Worm (Caenorhabditis elegans) whole organism, late embryonic: ENCODE data around the gene K02D10.4.

Experiments
- C08G9.2 ChIP-seq: sonication (generic microtip); optimal IDR thresholded peaks from 2 replicates; lab custom pipeline; 2016; ENCODE audit warnings: mild to moderate bottlenecking, missing genetic modification characterization, moderate library complexity, missing compliant biosample characterization
- K02D7.2 ChIP-seq: sonication (generic microtip); optimal IDR thresholded peaks from 2 replicates; lab custom pipeline; 2017; ENCODE audit warnings: mild to moderate bottlenecking, missing genetic modification characterization, missing compliant biosample characterization
- T23F11.4 ChIP-seq: fragments of 200-800 bp; sonication (Bioruptor generic); optimal IDR thresholded peaks from 2 replicates; lab custom pipeline; 2018; ENCODE audit warnings: mild to moderate bottlenecking, missing genetic modification characterization, missing compliant biosample characterization
- Y22D7AL.16 ChIP-seq: sonication (generic microtip); optimal IDR thresholded peaks from 2 replicates; lab custom pipeline; 2016; ENCODE audit warnings: missing genetic modification characterization, missing compliant biosample characterization
- ahr-1 ChIP-seq: sonication (generic microtip); optimal IDR thresholded peaks from 2 replicates; lab custom pipeline; 2016; ENCODE audit warnings: missing genetic modification characterization, missing compliant biosample characterization
- ama-1 ChIP-seq: fragments of 150-350 bp; optimal IDR thresholded peaks from 2 replicates; lab custom pipeline; 2014
- ceh-14 ChIP-seq: sonication (generic microtip); optimal IDR thresholded peaks from 2 replicates; lab custom pipeline; 2016; ENCODE audit warnings: missing genotype, missing genetic modification characterization, missing compliant biosample characterization
- ceh-18 ChIP-seq: sonication (generic microtip); optimal IDR thresholded peaks from 2 replicates; lab custom pipeline; 2016; ENCODE audit warnings: missing genetic modification characterization, missing compliant biosample characterization
- ceh-19 ChIP-seq: fragments of 200-800 bp; sonication (Bioruptor generic); optimal IDR thresholded peaks from 2 replicates; lab custom pipeline; 2018; ENCODE audit warnings: mild to moderate bottlenecking, missing genetic modification characterization, missing compliant biosample characterization
- ceh-2 ChIP-seq: sonication (generic microtip); optimal IDR thresholded peaks from 2 replicates; lab custom pipeline; 2016; ENCODE audit warnings: missing genotype, missing genetic modification characterization, missing compliant biosample characterization
- ceh-22 ChIP-seq: sonication (generic microtip); optimal IDR thresholded peaks from 2 replicates; lab custom pipeline; 2017; ENCODE audit warnings: missing biosample characterization, missing genetic modification characterization
- ceh-24 ChIP-seq: sonication (generic microtip); optimal IDR thresholded peaks from 2 replicates; lab custom pipeline; 2016; ENCODE audit warnings: mild to moderate bottlenecking, missing genetic modification characterization, missing compliant biosample characterization
- ceh-30 ChIP-seq: fragments of 150-350 bp; optimal IDR thresholded peaks from 2 replicates; lab custom pipeline; 2014; ENCODE audit warnings: missing biosample characterization, missing genetic modification characterization
- ceh-45 ChIP-seq: fragments of 200-800 bp; sonication (Bioruptor generic); IDR thresholded peaks from 2 replicates; pipeline ENCODE4 v1.3.6; 2022; ENCODE audit warnings: missing genetic modification reagents, missing genetic modification characterization, missing compliant biosample characterization
- ceh-48 ChIP-seq: sonication (generic microtip); optimal IDR thresholded peaks from 2 replicates; lab custom pipeline; 2016; ENCODE audit warnings: missing genetic modification characterization, inconsistent platforms, missing compliant biosample characterization
- ceh-6 ChIP-seq: fragments of 200-800 bp; sonication (Bioruptor generic); optimal IDR thresholded peaks from 2 replicates; lab custom pipeline; 2018; ENCODE audit warnings: mild to moderate bottlenecking, missing genetic modification characterization, missing compliant biosample characterization
- ceh-9 ChIP-seq: sonication (generic microtip); optimal IDR thresholded peaks from 2 replicates; lab custom pipeline; 2016; ENCODE audit warnings: mild to moderate bottlenecking, missing genetic modification characterization, inconsistent platforms, missing compliant biosample characterization
- che-1 ChIP-seq: sonication (generic microtip); optimal IDR thresholded peaks from 2 replicates; lab custom pipeline; 2016; ENCODE audit warnings: mild to moderate bottlenecking, missing genetic modification characterization, missing compliant biosample characterization
- dmd-4 ChIP-seq: sonication (generic microtip); optimal IDR thresholded peaks from 2 replicates; lab custom pipeline; 2016; ENCODE audit warnings: borderline replicate concordance, missing genetic modification characterization, missing compliant biosample characterization
- elt-2 ChIP-seq: sonication (generic microtip); optimal IDR thresholded peaks from 2 replicates; lab custom pipeline; 2016; ENCODE audit warnings: missing genetic modification reagents, missing genetic modification characterization, missing compliant biosample characterization
- elt-4 ChIP-seq: sonication (generic microtip); optimal IDR thresholded peaks from 2 replicates; lab custom pipeline; 2016; ENCODE audit warnings: missing genetic modification characterization, missing compliant biosample characterization
- ets-4 ChIP-seq: sonication (generic microtip); optimal IDR thresholded peaks from 2 replicates; lab custom pipeline; 2016; ENCODE audit warnings: missing genetic modification characterization, missing compliant biosample characterization
- eyg-1 ChIP-seq: sonication (generic microtip); optimal IDR thresholded peaks from 2 replicates; lab custom pipeline; 2016; ENCODE audit warnings: missing genotype, missing genetic modification characterization, missing compliant biosample characterization
- fax-1 ChIP-seq: sonication (generic microtip); optimal IDR thresholded peaks from 2 replicates; lab custom pipeline; 2016; ENCODE audit warnings: missing genotype, missing genetic modification characterization, missing compliant biosample characterization
- hlh-6 ChIP-seq: sonication (generic microtip); optimal IDR thresholded peaks from 2 replicates; lab custom pipeline; 2016; ENCODE audit warnings: missing genotype, missing genetic modification characterization, missing compliant biosample characterization
- hlh-8 ChIP-seq: sonication (generic microtip); optimal IDR thresholded peaks from 2 replicates; lab custom pipeline; 2016; ENCODE audit warnings: missing genotype, missing genetic modification characterization, missing compliant biosample characterization
- lin-11 ChIP-seq: fragments of 200-800 bp; sonication (Bioruptor generic); optimal IDR thresholded peaks from 2 replicates; lab custom pipeline; 2018; ENCODE audit warnings: mild to moderate bottlenecking, missing genetic modification characterization, missing compliant biosample characterization
- madf-2 ChIP-seq: sonication (generic microtip); optimal IDR thresholded peaks from 2 replicates; lab custom pipeline; 2017; ENCODE audit warnings: missing genetic modification characterization, missing compliant biosample characterization
- mec-3 ChIP-seq: sonication (generic microtip); optimal IDR thresholded peaks from 2 replicates; lab custom pipeline; 2016; ENCODE audit warnings: borderline replicate concordance, missing genetic modification characterization, missing compliant biosample characterization
- nhr-11 ChIP-seq: fragments of 150-350 bp; optimal IDR thresholded peaks from 2 replicates; lab custom pipeline; 2014; ENCODE audit warnings: missing biosample characterization, missing genetic modification characterization
- npax-4 ChIP-seq: sonication (generic microtip); optimal IDR thresholded peaks from 2 replicates; lab custom pipeline; 2016; ENCODE audit warnings: missing genetic modification characterization, missing compliant biosample characterization
- odd-2 ChIP-seq: sonication (generic microtip); optimal IDR thresholded peaks from 2 replicates; lab custom pipeline; 2017; ENCODE audit warnings: antibody characterized with exemption, mild to moderate bottlenecking, missing genetic modification characterization, missing compliant biosample characterization
- pqm-1 ChIP-seq: sonication (generic microtip); optimal IDR thresholded peaks from 2 replicates; lab custom pipeline; 2016; ENCODE audit warnings: missing genetic modification characterization, missing compliant biosample characterization
- pros-1 ChIP-seq: fragments of 150-350 bp; optimal IDR thresholded peaks from 2 replicates; lab custom pipeline; 2014; ENCODE audit warnings: missing biosample characterization, missing genetic modification reagents, missing genetic modification characterization
- ref-2 ChIP-seq: sonication (generic microtip); optimal IDR thresholded peaks from 2 replicates; lab custom pipeline; 2016; ENCODE audit warnings: missing genetic modification characterization, missing compliant biosample characterization
- rnt-1 ChIP-seq: sonication (generic microtip); optimal IDR thresholded peaks from 2 replicates; lab custom pipeline; 2016; ENCODE audit warnings: missing genetic modification characterization, missing compliant biosample characterization
- sdc-2 ChIP-seq: sonication (generic microtip); optimal IDR thresholded peaks from 2 replicates; lab custom pipeline; 2016; ENCODE audit warnings: missing genotype, missing genetic modification characterization, missing compliant biosample characterization
- sox-2 ChIP-seq: fragments of 200-800 bp; sonication (Bioruptor generic); IDR thresholded peaks from 2 replicates; pipeline ENCODE4 v1.3.6; 2022; ENCODE audit warnings: missing genetic modification reagents, missing genetic modification characterization, missing compliant biosample characterization
- syd-9 ChIP-seq: sonication (generic microtip); optimal IDR thresholded peaks from 2 replicates; lab custom pipeline; 2016; ENCODE audit warnings: mild to moderate bottlenecking, missing genetic modification characterization, moderate library complexity, missing compliant biosample characterization
- tbx-2 ChIP-seq: sonication (generic microtip); optimal IDR thresholded peaks from 2 replicates; lab custom pipeline; 2016; ENCODE audit warnings: missing genetic modification characterization, missing compliant biosample characterization
- ttx-3 ChIP-seq: sonication (generic microtip); optimal IDR thresholded peaks from 2 replicates; lab custom pipeline; 2016; ENCODE audit warnings: missing genetic modification reagents, missing genetic modification characterization, missing compliant biosample characterization
- unc-3 ChIP-seq, 2 experiments: fragments of 200-800 bp in 1 of 2; sonication (Bioruptor generic) in 1 of 2; sonication (generic microtip) in 1 of 2; conservative IDR thresholded peaks in 1 of 2; optimal IDR thresholded peaks in 1 of 2; 2 replicates each; pipeline versions ENCODE4 v1.3.6 to Lab custom; 2016 to 2022; ENCODE audit warnings: missing compliant biosample characterization in 2 of 2, missing genetic modification characterization in 2 of 2, missing genetic modification reagents in 1 of 2
- unc-42 ChIP-seq: sonication (generic microtip); optimal IDR thresholded peaks from 2 replicates; lab custom pipeline; 2016; ENCODE audit warnings: missing genotype, missing genetic modification characterization, missing compliant biosample characterization
- unc-55 ChIP-seq: sonication (generic microtip); optimal IDR thresholded peaks from 2 replicates; lab custom pipeline; 2017; ENCODE audit warnings: missing biosample characterization, missing genetic modification reagents, missing genetic modification characterization
- unc-86 ChIP-seq: sonication (generic microtip); optimal IDR thresholded peaks from 2 replicates; lab custom pipeline; 2016; ENCODE audit warnings: missing genetic modification characterization, missing compliant biosample characterization
- zip-5 ChIP-seq: sonication (generic microtip); optimal IDR thresholded peaks from 2 replicates; lab custom pipeline; 2016; ENCODE audit warnings: missing genetic modification characterization, missing compliant biosample characterization

The K02D10.4 gene

DNA sequence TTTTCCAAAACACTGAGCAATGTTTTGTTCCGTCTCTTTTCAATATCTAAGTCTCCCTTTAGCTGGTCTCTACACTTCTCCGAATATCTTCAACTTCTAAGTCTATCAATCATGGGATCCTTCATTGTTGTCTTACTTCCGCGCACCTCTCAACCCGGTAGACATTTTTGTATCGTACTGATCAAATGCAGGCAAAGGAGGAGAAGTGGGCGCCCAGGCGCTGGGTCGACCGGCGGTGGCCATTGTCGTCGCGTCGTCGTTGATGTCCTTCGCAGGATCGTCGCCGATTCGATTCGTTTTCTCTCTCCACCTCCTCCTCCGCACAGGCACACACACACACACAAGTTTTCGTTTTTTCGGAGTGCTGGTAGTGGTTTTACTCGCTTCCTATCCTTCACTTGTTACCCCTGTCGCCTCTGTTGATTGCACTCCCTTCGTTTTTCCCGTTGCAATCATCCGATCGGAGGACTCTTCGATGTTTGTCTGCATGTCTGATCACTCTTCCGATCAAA, 21.6 kb upstream of the K02D10.4 start:
- TF ChIP-seq elt-4 (peak; percentile 53), zip-5 (tag; lab: Kevin White, UChicago) (no peak), hlh-8 (tag; lab: Kevin White, UChicago) (no peak), ttx-3 (tag; lab: Kevin White, UChicago) (no peak)
- TF ChIP-seq, all 69 proteins: peak for 1

DNA sequence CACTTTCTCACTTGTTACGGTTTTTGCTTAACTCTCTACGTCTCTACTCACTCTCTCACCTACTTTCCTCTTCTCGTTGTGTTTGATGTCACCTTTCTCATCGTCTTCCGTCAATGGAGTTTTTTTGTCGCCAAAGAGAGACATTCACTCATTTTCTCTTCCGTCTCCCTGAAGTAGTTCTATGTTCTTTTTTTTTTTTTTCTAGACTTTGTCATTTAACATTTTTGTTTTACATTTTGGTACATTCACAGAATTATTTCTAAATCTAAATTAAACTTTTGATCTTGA, 20.9 kb upstream of the K02D10.4 start:
- no peak for TF ChIP-seq syd-9 (tag; lab: Kevin White, UChicago)
- TF ChIP-seq unc-55 (GFP tag; lab: Kevin White, UChicago): no peak
- no peak for TF ChIP-seq che-1 (tag; lab: Kevin White, UChicago)
- TF ChIP-seq ceh-9 (tag; lab: Kevin White, UChicago): no peak
- no peak for TF ChIP-seq pqm-1 (tag; lab: Kevin White, UChicago)
- TF ChIP-seq dmd-4: no peak
- TF ChIP-seq, all 69 proteins: peak for 0

DNA sequence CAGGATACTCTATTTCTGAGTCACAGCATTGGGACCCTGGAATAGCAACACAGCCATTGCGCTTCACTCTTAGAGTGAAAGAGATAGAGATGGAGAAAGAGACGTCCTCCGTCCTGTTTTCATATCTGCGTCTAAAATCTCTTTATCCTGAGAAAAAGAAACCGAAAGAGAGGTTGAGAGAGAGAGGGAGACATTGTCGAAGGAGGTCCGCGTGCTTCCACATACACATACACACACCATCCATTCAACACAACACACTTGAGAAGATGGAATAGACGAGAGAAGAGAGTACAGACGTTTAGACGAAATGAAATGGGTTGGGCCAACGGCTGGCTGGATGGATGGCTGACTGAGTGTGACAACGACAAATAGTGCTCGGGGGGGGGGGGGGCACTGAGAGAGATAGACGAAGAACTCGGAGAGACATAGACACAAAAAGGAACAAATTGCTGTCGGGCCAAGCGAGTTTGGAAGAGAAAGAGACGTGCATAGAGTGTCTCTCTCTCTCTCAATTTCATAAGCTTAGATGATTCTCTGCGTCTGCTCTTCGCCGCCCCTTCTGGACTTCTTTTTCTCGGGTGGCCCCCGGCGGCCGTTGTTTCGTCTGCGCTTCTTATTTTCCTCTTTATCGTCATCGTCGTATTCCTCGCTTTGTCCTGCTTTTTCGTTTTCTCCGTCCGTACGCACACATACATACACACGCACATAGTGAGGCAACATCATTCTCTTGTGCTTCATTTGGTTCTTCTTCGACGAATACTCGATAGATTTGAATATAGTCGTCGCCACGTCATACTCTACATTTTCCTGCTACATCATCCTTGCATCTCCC, 20.4 kb upstream of the K02D10.4 start, which contains the start of gene F54F2.6:
Gene F54F2.6 (minus strand): TSS at position 738 of the 832 bp plus-strand sequence.
- TF ChIP-seq Y22D7AL.16 (tag; lab: Kevin White, UChicago) (no peak), elt-2 (peak; percentile 44), unc-86 (tag; lab: Kevin White, UChicago) (peak; percentile 57), syd-9 (tag; lab: Kevin White, UChicago) (peak; percentile 69), unc-3 (GFP tag; conservative IDR thresholded peaks at IDR 0.05; lab: Robert Waterston, UW) (0 out of 2 replicates have a peak, but pooled peaks have one; percentile 24), unc-3 (tag; optimal IDR thresholded peaks at IDR 0.05; lab: Kevin White, UChicago) (peak; percentile 42), ceh-24 (no peak), lin-11 (no peak), sox-2 (GFP tag; lab: Robert Waterston, UW) (peak; percentile 56), sdc-2 (tag; lab: Kevin White, UChicago) (peak; percentile 58), ttx-3 (tag; lab: Kevin White, UChicago) (no peak), tbx-2 (tag; lab: Kevin White, UChicago) (peak; percentile 80), pros-1 (tag; lab: Kevin White, UChicago) (peak; percentile 78), ceh-2 (tag; lab: Kevin White, UChicago) (peak; percentile 57), ceh-19 (GFP tag; lab: Kevin White, UChicago) (peak; percentile 77), ceh-14 (tag; lab: Kevin White, UChicago) (peak; percentile 84), ceh-45 (GFP tag; lab: Robert Waterston, UW) (no peak), ama-1 (lab: Kevin White, UChicago) (peak; percentile 64), ets-4 (tag; lab: Kevin White, UChicago) (no peak), ceh-48 (tag; lab: Kevin White, UChicago) (peak; percentile 0), dmd-4 (no peak), odd-2 (tag; lab: Kevin White, UChicago) (no peak), fax-1 (tag; lab: Kevin White, UChicago) (peak; percentile 50), unc-42 (peak; percentile 86), ceh-30 (peak; percentile 3), mec-3 (tag; lab: Kevin White, UChicago) (peak; percentile 27), hlh-8 (tag; lab: Kevin White, UChicago) (peak; percentile 60), che-1 (tag; lab: Kevin White, UChicago) (no peak), ceh-6 (GFP tag; lab: Kevin White, UChicago) (no peak), ahr-1 (tag; lab: Kevin White, UChicago) (no peak), C08G9.2 (tag; lab: Kevin White, UChicago) (no peak), K02D7.2 (tag; lab: Kevin White, UChicago) (no peak), nhr-11 (tag; lab: Kevin White, UChicago) (no peak), ceh-18 (tag; lab: Kevin White, UChicago) (peak; percentile 96), ceh-22 (tag; lab: Kevin White, UChicago) (peak; percentile 69), zip-5 (tag; lab: Kevin White, UChicago) (peak; percentile 14), ref-2 (tag; lab: Kevin White, UChicago) (peak; percentile 81), npax-4 (tag; lab: Kevin White, UChicago) (no peak), hlh-6 (tag; lab: Kevin White, UChicago) (no peak), T23F11.4 (GFP tag; lab: Kevin White, UChicago) (no peak), eyg-1 (tag; lab: Kevin White, UChicago) (no peak), rnt-1 (tag; lab: Kevin White, UChicago) (peak; percentile 60), madf-2 (tag; lab: Kevin White, UChicago) (no peak)
